Worm (Caenorhabditis elegans) whole organism, L4/young adult: Measurements from ENCODE around the gene W03C9.1.

Experiments used
- dao-5 ChIP-seq: sonication (generic microtip); optimal IDR thresholded peaks from 2 replicates; lab custom pipeline; 2016; ENCODE audit warnings: missing genotype, missing genetic modification characterization, moderate library complexity, missing compliant biosample characterization
- him-1 ChIP-seq: sonication (generic microtip); optimal IDR thresholded peaks from 2 replicates; lab custom pipeline; 2016; ENCODE audit warnings: missing genotype, missing genetic modification reagents, missing genetic modification characterization, missing compliant biosample characterization

DNA sequence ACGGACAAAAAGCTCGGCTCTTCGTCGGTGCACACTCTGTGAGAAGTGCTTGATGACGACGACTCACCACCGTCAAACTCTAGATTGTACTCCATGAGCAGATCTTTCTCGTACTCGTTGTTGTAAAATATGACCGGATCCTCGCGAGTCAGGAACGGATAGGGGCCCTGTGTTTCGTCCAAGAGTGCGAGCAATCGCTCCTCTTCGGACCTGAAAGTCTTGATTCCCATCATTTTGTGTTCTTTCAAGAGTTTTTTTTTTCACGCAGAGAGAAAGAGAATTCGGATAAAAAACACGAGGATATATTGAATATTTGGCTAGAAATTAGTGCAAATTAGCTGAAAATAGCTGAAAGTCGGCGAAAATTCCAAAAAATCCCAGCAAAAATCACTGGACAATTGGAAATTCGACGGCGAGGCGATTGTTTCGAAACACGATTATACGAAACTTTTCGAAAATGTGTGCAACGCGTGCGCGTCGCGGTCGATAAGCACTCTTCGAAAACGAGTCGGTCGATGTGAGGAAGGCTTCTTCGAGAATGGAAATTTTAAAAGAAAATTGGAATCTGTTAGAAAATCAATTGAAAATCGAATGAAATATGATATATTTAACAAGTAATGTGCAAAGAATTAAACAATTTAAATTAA is 17.6 kb upstream of the W03C9.1 start, which contains the start of the genes ash-2 and Y17G7B.20:
- no peak for TF ChIP-seq him-1 (tag; lab: Kevin White, UChicago)
- TF ChIP-seq dao-5, result no peak
